Fruit fly (Drosophila melanogaster) whole organism, embryonic: ENCODE data around the gene RpS3.

Experiments
- ATbp ChIP-seq: fragments of 200-800 bp; sonication (Bioruptor generic); optimal IDR thresholded peaks from 2 replicates; lab custom pipeline; 2017; ENCODE audit warnings: missing biosample characterization, mild to moderate bottlenecking, missing genetic modification characterization, missing genetic modification reagents
- Bdp1 ChIP-seq: fragments of 200-800 bp; sonication (Bioruptor generic); optimal IDR thresholded peaks from 3 replicates; lab custom pipeline; 2016; ENCODE audit warnings: missing biosample characterization, missing genetic modification characterization
- C15 ChIP-seq: fragments of 200-800 bp; sonication (Bioruptor generic); IDR thresholded peaks from 3 replicates; pipeline ENCODE4 v1.3.6; 2022; ENCODE audit warnings: missing biosample characterization, missing genetic modification characterization
- CG10209 ChIP-seq: fragments of 200-800 bp; sonication (Bioruptor generic); optimal IDR thresholded peaks from 3 replicates; lab custom pipeline; 2017; ENCODE audit warnings: missing biosample characterization, mild to moderate bottlenecking, missing genetic modification characterization, missing genetic modification reagents
- CG10431 ChIP-seq: fragments of 200-800 bp; sonication (Bioruptor generic); optimal IDR thresholded peaks from 3 replicates; lab custom pipeline; 2018; ENCODE audit warnings: missing biosample characterization, mild to moderate bottlenecking, missing genetic modification characterization
- CG10565 ChIP-seq: fragments of 200-800 bp; sonication (Bioruptor generic); optimal IDR thresholded peaks from 3 replicates; lab custom pipeline; 2016; ENCODE audit warnings: missing biosample characterization, mild to moderate bottlenecking, missing genetic modification characterization
- CG11093 ChIP-seq: fragments of 200-800 bp; sonication (Bioruptor generic); IDR thresholded peaks from 3 replicates; pipeline ENCODE4 v1.3.6; 2022; ENCODE audit warnings: missing biosample characterization, missing genetic modification characterization
- CG11695 ChIP-seq: fragments of 200-800 bp; sonication (Bioruptor generic); IDR thresholded peaks from 3 replicates; pipeline ENCODE4 v1.3.6; 2022; ENCODE audit warnings: missing biosample characterization, missing genetic modification characterization
- CG1233 ChIP-seq: fragments of 200-800 bp; sonication (Bioruptor generic); optimal IDR thresholded peaks from 4 replicates; lab custom pipeline; 2018; ENCODE audit warnings: missing biosample characterization, mild to moderate bottlenecking, missing genetic modification characterization
- CG13775 ChIP-seq: fragments of 200-800 bp; sonication (Bioruptor generic); optimal IDR thresholded peaks from 3 replicates; lab custom pipeline; 2017; ENCODE audit warnings: missing biosample characterization, mild to moderate bottlenecking, missing genetic modification characterization
- CG14965 ChIP-seq: fragments of 200-800 bp; sonication (Bioruptor generic); optimal IDR thresholded peaks from 2 replicates; lab custom pipeline; 2016; ENCODE audit warnings: missing biosample characterization, missing genetic modification characterization, borderline replicate concordance
- CG1647 ChIP-seq: fragments of 200-800 bp; sonication (Bioruptor generic); optimal IDR thresholded peaks from 3 replicates; lab custom pipeline; 2016; ENCODE audit warnings: missing biosample characterization, missing genetic modification characterization
- CG18599 ChIP-seq: fragments of 200-800 bp; sonication (Bioruptor generic); optimal IDR thresholded peaks from 3 replicates; lab custom pipeline; 2017; ENCODE audit warnings: missing biosample characterization, missing genetic modification characterization, mild to moderate bottlenecking, moderate library complexity, missing genetic modification reagents
- CG31224 ChIP-seq: fragments of 200-800 bp; sonication (Bioruptor generic); IDR thresholded peaks from 2 replicates; pipeline ENCODE4 v1.3.6; 2022; ENCODE audit warnings: missing biosample characterization, missing genetic modification characterization
- CG33213 ChIP-seq: fragments of 200-800 bp; sonication (Bioruptor generic); optimal IDR thresholded peaks from 3 replicates; lab custom pipeline; 2016; ENCODE audit warnings: missing biosample characterization, missing genetic modification characterization
- CG3407 ChIP-seq: fragments of 200-800 bp; sonication (Bioruptor generic); optimal IDR thresholded peaks from 2 replicates; lab custom pipeline; 2018; ENCODE audit warnings: missing biosample characterization, mild to moderate bottlenecking, missing genetic modification characterization
- CG4707 ChIP-seq: fragments of 200-800 bp; sonication (Bioruptor generic); optimal IDR thresholded peaks from 2 replicates; lab custom pipeline; 2018; ENCODE audit warnings: missing biosample characterization, mild to moderate bottlenecking, missing genetic modification characterization, moderate library complexity
- CG6654 ChIP-seq: fragments of 200-800 bp; sonication (Bioruptor generic); optimal IDR thresholded peaks from 2 replicates; lab custom pipeline; 2017; ENCODE audit warnings: missing biosample characterization, mild to moderate bottlenecking, missing genetic modification characterization
- CG9215 ChIP-seq: fragments of 200-800 bp; sonication (Bioruptor generic); IDR thresholded peaks from 2 replicates; pipeline ENCODE4 v1.3.6; 2022; ENCODE audit warnings: missing biosample characterization, missing genetic modification characterization
- CrebB ChIP-seq: fragments of 200-800 bp; sonication (Bioruptor generic); optimal IDR thresholded peaks from 3 replicates; lab custom pipeline; 2018; ENCODE audit warnings: missing biosample characterization, mild to moderate bottlenecking, missing genetic modification characterization
- D19B ChIP-seq: fragments of 200-800 bp; sonication (Bioruptor generic); optimal IDR thresholded peaks from 2 replicates; lab custom pipeline; 2017; ENCODE audit warnings: missing biosample characterization, mild to moderate bottlenecking, missing genetic modification characterization
- Dref ChIP-seq: fragments of 200-800 bp; sonication (Bioruptor generic); IDR thresholded peaks from 2 replicates; pipeline ENCODE4 v1.3.6; 2022; ENCODE audit warnings: missing biosample characterization, missing genetic modification characterization
- Hsf ChIP-seq: fragments of 200-800 bp; sonication (Bioruptor generic); optimal IDR thresholded peaks from 3 replicates; lab custom pipeline; 2016; ENCODE audit warnings: missing biosample characterization, missing genetic modification characterization
- Max ChIP-seq: fragments of 200-800 bp; sonication (Bioruptor generic); optimal IDR thresholded peaks from 2 replicates; lab custom pipeline; 2016; ENCODE audit warnings: missing biosample characterization, mild to moderate bottlenecking, missing genetic modification characterization
- NC2β ChIP-seq: fragments of 200-800 bp; sonication (Bioruptor generic); optimal IDR thresholded peaks from 2 replicates; lab custom pipeline; 2016; ENCODE audit warnings: missing biosample characterization, missing genetic modification characterization
- Sox102F ChIP-seq: fragments of 200-800 bp; sonication (Bioruptor generic); optimal IDR thresholded peaks from 2 replicates; lab custom pipeline; 2018; ENCODE audit warnings: missing biosample characterization, mild to moderate bottlenecking, missing genetic modification characterization, moderate library complexity
- bab2 ChIP-seq: fragments of 200-800 bp; sonication (Bioruptor generic); optimal IDR thresholded peaks from 2 replicates; lab custom pipeline; 2016; ENCODE audit warnings: missing biosample characterization, missing genetic modification characterization
- cas ChIP-seq: fragments of 200-800 bp; sonication (Bioruptor generic); IDR thresholded peaks from 2 replicates; pipeline ENCODE4 v1.3.6; 2022; ENCODE audit warnings: missing biosample characterization, missing genetic modification characterization
- caup ChIP-seq: fragments of 200-800 bp; sonication (Bioruptor generic); optimal IDR thresholded peaks from 3 replicates; lab custom pipeline; 2017; ENCODE audit warnings: missing biosample characterization, mild to moderate bottlenecking, missing genetic modification characterization, moderate library complexity; ENCODE audit not compliant: severe bottlenecking
- croc ChIP-seq: fragments of 200-800 bp; sonication (Bioruptor generic); conservative IDR thresholded peaks from 3 replicates; pipeline ENCODE4 v1.3.6; 2022; ENCODE audit warnings: missing biosample characterization, missing genetic modification characterization
- cwo ChIP-seq: fragments of 200-800 bp; sonication (Bioruptor generic); optimal IDR thresholded peaks from 3 replicates; lab custom pipeline; 2017; ENCODE audit warnings: missing biosample characterization, missing genetic modification characterization, mild to moderate bottlenecking, moderate library complexity, missing genetic modification reagents
- eve ChIP-seq, 2 experiments: fragments of >200 bp; optimal IDR thresholded peaks; 2 replicates each; lab custom pipeline; 2017; ENCODE audit warnings: missing biosample characterization in 2 of 2, missing genetic modification characterization in 2 of 2
- fd3F ChIP-seq: fragments of 200-800 bp; sonication (Bioruptor generic); optimal IDR thresholded peaks from 2 replicates; lab custom pipeline; 2018; ENCODE audit warnings: missing biosample characterization, mild to moderate bottlenecking, missing genetic modification characterization, moderate library complexity
- h ChIP-seq: fragments of >200 bp; optimal IDR thresholded peaks from 2 replicates; lab custom pipeline; 2017
- jigr1 ChIP-seq: fragments of 200-800 bp; sonication (Bioruptor generic); IDR thresholded peaks from 3 replicates; pipeline ENCODE4 v1.3.6; 2022; ENCODE audit warnings: missing biosample characterization, missing genetic modification characterization
- jing ChIP-seq: fragments of 200-800 bp; sonication (Bioruptor generic); optimal IDR thresholded peaks from 2 replicates; lab custom pipeline; 2018; ENCODE audit warnings: missing biosample characterization, mild to moderate bottlenecking, missing genetic modification characterization
- jumu ChIP-seq: fragments of 200-800 bp; sonication (Bioruptor generic); optimal IDR thresholded peaks from 3 replicates; lab custom pipeline; 2016; ENCODE audit warnings: missing biosample characterization, missing genetic modification characterization
- mirr ChIP-seq: fragments of 200-800 bp; sonication (Bioruptor generic); optimal IDR thresholded peaks from 3 replicates; lab custom pipeline; 2018; ENCODE audit warnings: missing biosample characterization, mild to moderate bottlenecking, missing genetic modification characterization
- org-1 ChIP-seq: fragments of 200-800 bp; sonication (Bioruptor generic); optimal IDR thresholded peaks from 2 replicates; lab custom pipeline; 2017; ENCODE audit warnings: missing biosample characterization, missing genetic modification characterization
- otp ChIP-seq: fragments of 200-800 bp; sonication (Bioruptor generic); IDR thresholded peaks from 3 replicates; pipeline ENCODE4, ENCODE4 v1.3.6; 2022; ENCODE audit warnings: missing biosample characterization, missing genetic modification characterization
- pan ChIP-seq, 4 experiments: fragments of >200 bp in 3 of 4; fragments of 200-800 bp in 1 of 4; sonication (Bioruptor generic) in 1 of 4; optimal IDR thresholded peaks in 3 of 4; IDR thresholded peaks in 1 of 4; 2 replicates each; pipeline versions ENCODE4 v1.3.6 to Lab custom; 2017 to 2022; ENCODE audit warnings: missing biosample characterization in 2 of 4, missing genetic modification characterization in 2 of 4, mixed read lengths in 1 of 4
- pfk ChIP-seq: fragments of 200-800 bp; sonication (Bioruptor generic); optimal IDR thresholded peaks from 2 replicates; lab custom pipeline; 2018; ENCODE audit warnings: missing biosample characterization, mild to moderate bottlenecking, missing genetic modification characterization, moderate library complexity
- rib ChIP-seq: fragments of 200-800 bp; sonication (Bioruptor generic); IDR thresholded peaks from 2 replicates; pipeline ENCODE4 v1.3.6; 2022; ENCODE audit warnings: missing biosample characterization, missing genetic modification characterization
- salm ChIP-seq: fragments of 200-800 bp; sonication (Bioruptor generic); optimal IDR thresholded peaks from 2 replicates; lab custom pipeline; 2018; ENCODE audit warnings: missing biosample characterization, mild to moderate bottlenecking, missing genetic modification characterization
- sens ChIP-seq: fragments of 200-800 bp; sonication (Bioruptor generic); peaks from one replicate; lab custom pipeline; 2016; ENCODE audit warnings: missing biosample characterization, missing genetic modification characterization
- sens-2 ChIP-seq: fragments of 200-800 bp; sonication (Bioruptor generic); IDR thresholded peaks from 2 replicates; pipeline ENCODE4 v1.3.6; 2022; ENCODE audit warnings: missing biosample characterization, missing genetic modification characterization
- sim ChIP-seq: fragments of 200-800 bp; sonication (Bioruptor generic); IDR thresholded peaks from 2 replicates; pipeline ENCODE4 v1.3.6; 2022; ENCODE audit warnings: missing biosample characterization, missing genetic modification characterization
- sug ChIP-seq: fragments of 200-800 bp; optimal IDR thresholded peaks from 2 replicates; lab custom pipeline; 2019; ENCODE audit warnings: missing biosample characterization, mild to moderate bottlenecking, missing genetic modification characterization, moderate library complexity
- tio ChIP-seq: fragments of 200-800 bp; sonication (Bioruptor generic); optimal IDR thresholded peaks from 2 replicates; lab custom pipeline; 2017; ENCODE audit warnings: missing biosample characterization, missing genetic modification characterization, inconsistent platforms
- trem ChIP-seq: fragments of 200-800 bp; optimal IDR thresholded peaks from 3 replicates; lab custom pipeline; 2019; ENCODE audit warnings: missing biosample characterization, mild to moderate bottlenecking, missing genetic modification characterization, moderate library complexity
- ttk ChIP-seq: fragments of 200-800 bp; sonication (Bioruptor generic); IDR thresholded peaks from 2 replicates; pipeline ENCODE4 v2.1.2; 2022; ENCODE audit warnings: missing biosample characterization, missing genetic modification characterization

RpS3 gene

DNA sequence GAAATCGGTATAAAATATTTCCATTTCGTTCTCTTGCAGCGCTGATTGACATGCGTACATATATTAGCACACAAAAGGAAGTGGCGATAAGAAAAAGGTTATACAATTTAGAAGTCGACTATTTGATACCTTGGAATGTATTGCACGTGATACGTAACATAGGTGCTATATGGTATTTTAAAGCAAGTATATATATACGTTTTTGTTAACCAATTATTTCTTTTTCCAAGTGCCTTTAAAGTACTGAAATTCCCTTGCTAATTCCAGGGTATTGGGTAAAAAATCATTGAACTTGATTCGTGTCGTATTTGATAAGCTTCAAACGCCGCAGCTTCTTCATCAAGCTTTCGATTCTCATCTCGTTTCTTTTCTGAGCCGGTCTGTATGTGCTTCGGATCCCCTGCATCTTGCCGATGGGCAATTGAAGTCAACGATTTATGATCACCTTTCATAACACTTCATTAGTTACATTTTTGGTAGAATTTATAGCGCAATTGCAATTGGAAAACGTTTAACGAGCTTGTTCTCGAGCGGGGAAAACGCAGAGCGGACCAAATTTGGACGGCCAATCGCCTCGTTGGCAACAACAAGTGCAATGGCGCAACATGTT is 5.0 kb downstream of the RpS3 start, which contains the start of gene CG4408 (continued):
- TF ChIP-seq Sox102F (GFP tag; lab: Kevin White, UChicago) = peak; percentile 37
- TF ChIP-seq bab2 (GFP tag; lab: Kevin White, UChicago) = peak; percentile 9
- no peak for TF ChIP-seq trem (tag; lab: Kevin White, UChicago)
- no peak for TF ChIP-seq pan (optimal IDR thresholded peaks at IDR 0.05; lab: Kevin White, UChicago)
- TF ChIP-seq pan (GFP tag; optimal IDR thresholded peaks at IDR 0.05 in 1 of 2, IDR thresholded peaks at IDR 0.05 in 1 of 2) = peak in 1 of 2 experiments; percentile 52
- TF ChIP-seq cwo = peak; percentile 43
- no peak for TF ChIP-seq mirr
- TF ChIP-seq ttk (GFP tag; lab: Robert Waterston, UW) = no peak
- no peak for TF ChIP-seq otp (GFP tag; lab: Robert Waterston, UW)
- TF ChIP-seq CrebB = no peak
- TF ChIP-seq CG3407 = no peak
- peak; percentile 35; the same call in 1 of the 2 replicates for TF ChIP-seq CG9215 (GFP tag; lab: Robert Waterston, UW)
- TF ChIP-seq CG6654 = no peak
- TF ChIP-seq CG18599 = peak; percentile 69
- TF ChIP-seq rib = no peak
- TF ChIP-seq CG11093 (GFP tag; lab: Robert Waterston, UW) = no peak
- no peak for TF ChIP-seq Bdp1 (GFP tag; lab: Kevin White, UChicago)
- TF ChIP-seq sens-2 (GFP tag; lab: Robert Waterston, UW) = no peak
- TF ChIP-seq CG1647 (GFP tag; lab: Kevin White, UChicago) = no peak
- peak; percentile 13 for TF ChIP-seq caup
- TF ChIP-seq NC2β = no peak
- no peak for TF ChIP-seq croc (GFP tag; lab: Robert Waterston, UW)
- TF ChIP-seq CG4707 = no peak
- no peak for TF ChIP-seq CG10431 (GFP tag; lab: Kevin White, UChicago)
- peak; percentile 19 for TF ChIP-seq Hsf
- TF ChIP-seq CG13775 (GFP tag; lab: Kevin White, UChicago) = no peak
- TF ChIP-seq salm = no peak
- TF ChIP-seq sens (GFP tag; lab: Kevin White, UChicago) = peak; percentile 79
- TF ChIP-seq CG10209 (GFP tag; lab: Kevin White, UChicago) = peak; percentile 13
- no peak for TF ChIP-seq jumu (GFP tag; lab: Kevin White, UChicago)
- no peak for TF ChIP-seq tio (GFP tag; lab: Kevin White, UChicago)
- no peak for TF ChIP-seq cas (GFP tag; lab: Robert Waterston, UW)
- peak; percentile 9 for TF ChIP-seq CG33213 (GFP tag; lab: Kevin White, UChicago)
- TF ChIP-seq ATbp = no peak
- no peak for TF ChIP-seq CG31224 (GFP tag; lab: Robert Waterston, UW)
- TF ChIP-seq C15 (GFP tag; lab: Robert Waterston, UW) = no peak
- TF ChIP-seq sug (tag; lab: Kevin White, UChicago) = no peak
- no peak for TF ChIP-seq h (lab: Kevin White, UChicago)
- peak; percentile 4 for TF ChIP-seq fd3F (GFP tag; lab: Kevin White, UChicago)
- TF ChIP-seq CG14965 (GFP tag; lab: Kevin White, UChicago) = no peak
- peak; percentile 93 for TF ChIP-seq D19B (GFP tag; lab: Kevin White, UChicago)
- TF ChIP-seq Max (GFP tag; lab: Kevin White, UChicago) = no peak
- no peak for TF ChIP-seq jing (GFP tag; lab: Kevin White, UChicago)
- TF ChIP-seq Dref (GFP tag; lab: Robert Waterston, UW) = no peak
- 0 out of 3 replicates have a peak, but pooled peaks have one; percentile 10 for TF ChIP-seq CG11695
- no peak for TF ChIP-seq pfk (GFP tag; lab: Kevin White, UChicago)
- TF ChIP-seq jigr1 (GFP tag; lab: Robert Waterston, UW) = no peak
- TF ChIP-seq CG10565 (GFP tag; lab: Kevin White, UChicago) = no peak
- no peak for TF ChIP-seq sim
- TF ChIP-seq eve (GFP tag; optimal IDR thresholded peaks at IDR 0.05; lab: Kevin White, UChicago) = no peak
- TF ChIP-seq CG1233 = no peak
- no peak for TF ChIP-seq org-1 (GFP tag; lab: Kevin White, UChicago)
